Worm (Caenorhabditis elegans) whole organism, L4/young adult: ENCODE results near the gene spsb-1.

ENCODE experiments used
- W03F9.2 ChIP-seq: fragments of 150-350 bp; optimal IDR thresholded peaks from 2 replicates; lab custom pipeline; 2014; ENCODE audit warnings: missing biosample characterization, missing genetic modification characterization
- dao-5 ChIP-seq: sonication (generic microtip); optimal IDR thresholded peaks from 2 replicates; lab custom pipeline; 2016; ENCODE audit warnings: missing genotype, missing genetic modification characterization, moderate library complexity, missing compliant biosample characterization
- him-1 ChIP-seq: sonication (generic microtip); optimal IDR thresholded peaks from 2 replicates; lab custom pipeline; 2016; ENCODE audit warnings: missing genotype, missing genetic modification reagents, missing genetic modification characterization, missing compliant biosample characterization

- no peak for TF ChIP-seq W03F9.2 (tag; lab: Kevin White, UChicago)
- TF ChIP-seq him-1 (tag; lab: Kevin White, UChicago): no peak
- TF ChIP-seq dao-5: no peak
Measured at ce11 chrII:15220116-15220515, 23.6 kb downstream of the spsb-1 start.
